Fruit fly (Drosophila melanogaster) whole organism, embryonic: Measurements from ENCODE around the gene CG5910.

Source experiments
- CG10543 ChIP-seq: fragments of 200-800 bp; sonication (Bioruptor generic); optimal IDR thresholded peaks from 3 replicates; lab custom pipeline; 2017; ENCODE audit warnings: missing biosample characterization, mild to moderate bottlenecking, missing genetic modification characterization, moderate library complexity
- CG10565 ChIP-seq: fragments of 200-800 bp; sonication (Bioruptor generic); optimal IDR thresholded peaks from 3 replicates; lab custom pipeline; 2016; ENCODE audit warnings: missing biosample characterization, mild to moderate bottlenecking, missing genetic modification characterization
- CG13296 ChIP-seq: fragments of 200-800 bp; sonication (Bioruptor generic); optimal IDR thresholded peaks from 3 replicates; lab custom pipeline; 2018; ENCODE audit warnings: missing biosample characterization, mild to moderate bottlenecking, missing genetic modification characterization
- CG15514 ChIP-seq: fragments of 200-800 bp; sonication (Bioruptor generic); optimal IDR thresholded peaks from 3 replicates; lab custom pipeline; 2017; ENCODE audit warnings: missing biosample characterization, missing genetic modification characterization, mild to moderate bottlenecking, moderate library complexity, missing genetic modification reagents
- CG15696 ChIP-seq: fragments of 200-800 bp; sonication (Bioruptor generic); optimal IDR thresholded peaks from 2 replicates; lab custom pipeline; 2019; ENCODE audit warnings: missing biosample characterization, mild to moderate bottlenecking, missing genetic modification characterization, moderate library complexity
- CG17359 ChIP-seq: fragments of 200-800 bp; sonication (Bioruptor generic); optimal IDR thresholded peaks from 3 replicates; lab custom pipeline; 2018; ENCODE audit warnings: missing biosample characterization, mild to moderate bottlenecking, missing genetic modification characterization, moderate library complexity
- CG17612 ChIP-seq: fragments of 200-800 bp; sonication (Bioruptor generic); IDR thresholded peaks from 2 replicates; pipeline ENCODE4 v1.3.6; 2022; ENCODE audit warnings: missing biosample characterization, missing genetic modification characterization
- CG2678 ChIP-seq: fragments of 200-800 bp; sonication (Bioruptor generic); optimal IDR thresholded peaks from 3 replicates; lab custom pipeline; 2019; ENCODE audit warnings: missing biosample characterization, mild to moderate bottlenecking, missing genetic modification characterization, moderate library complexity
- CG2712 ChIP-seq: fragments of 200-800 bp; optimal IDR thresholded peaks from 3 replicates; lab custom pipeline; 2019; ENCODE audit warnings: missing biosample characterization, mild to moderate bottlenecking, missing genetic modification characterization, moderate library complexity
- CG30403 ChIP-seq: fragments of 200-800 bp; sonication (Bioruptor generic); optimal IDR thresholded peaks from 3 replicates; lab custom pipeline; 2016; ENCODE audit warnings: missing biosample characterization, missing genetic modification characterization
- CG31388 ChIP-seq: fragments of 200-800 bp; sonication (Bioruptor generic); optimal IDR thresholded peaks from 2 replicates; lab custom pipeline; 2016; ENCODE audit warnings: missing biosample characterization, missing genetic modification characterization
- CG32772 ChIP-seq: fragments of 200-800 bp; sonication (Bioruptor generic); IDR thresholded peaks from 2 replicates; pipeline ENCODE4 v1.3.6; 2022; ENCODE audit warnings: missing biosample characterization, missing genetic modification characterization
- CG34422 ChIP-seq: fragments of 200-800 bp; sonication (Bioruptor generic); IDR thresholded peaks from 3 replicates; pipeline ENCODE4 v1.3.6; 2022; ENCODE audit warnings: missing biosample characterization, missing genetic modification characterization
- CG4328 ChIP-seq: fragments of 200-800 bp; sonication (Bioruptor generic); optimal IDR thresholded peaks from 3 replicates; lab custom pipeline; 2017; ENCODE audit warnings: missing biosample characterization, missing genetic modification reagents, missing genetic modification characterization
- CG43689 ChIP-seq: fragments of 200-800 bp; sonication (Bioruptor generic); IDR thresholded peaks from 2 replicates; pipeline ENCODE4 v1.3.6; 2022; ENCODE audit warnings: missing biosample characterization, missing genetic modification characterization
- CG5953 ChIP-seq: fragments of 200-800 bp; sonication (Bioruptor generic); IDR thresholded peaks from 2 replicates; pipeline ENCODE4 v1.3.6; 2022; ENCODE audit warnings: missing biosample characterization, missing genetic modification characterization
- CG7786 ChIP-seq: fragments of 200-800 bp; sonication (Bioruptor generic); optimal IDR thresholded peaks from 2 replicates; lab custom pipeline; 2016; ENCODE audit warnings: missing biosample characterization, missing genetic modification characterization
- CG7839 ChIP-seq: fragments of 200-800 bp; sonication (Bioruptor generic); optimal IDR thresholded peaks from 3 replicates; lab custom pipeline; 2018; ENCODE audit warnings: missing biosample characterization, mild to moderate bottlenecking, missing genetic modification characterization, moderate library complexity
- CG7928 ChIP-seq: fragments of 200-800 bp; sonication (Bioruptor generic); optimal IDR thresholded peaks from 2 replicates; lab custom pipeline; 2017; ENCODE audit warnings: missing biosample characterization, mild to moderate bottlenecking, missing genetic modification characterization
- CG8290 ChIP-seq, 3 experiments: fragments of 200-800 bp; sonication (Bioruptor generic); optimal IDR thresholded peaks; 2 replicates each; lab custom pipeline; 2016 to 2019; ENCODE audit warnings: missing biosample characterization in 3 of 3, missing genetic modification characterization in 3 of 3, mild to moderate bottlenecking in 2 of 3, moderate library complexity in 1 of 3
- CG8388 ChIP-seq: fragments of 200-800 bp; sonication (Bioruptor generic); optimal IDR thresholded peaks from 2 replicates; lab custom pipeline; 2019; ENCODE audit warnings: missing biosample characterization, mild to moderate bottlenecking, missing genetic modification characterization, moderate library complexity
- CG8944 ChIP-seq: fragments of 200-800 bp; sonication (Bioruptor generic); optimal IDR thresholded peaks from 3 replicates; lab custom pipeline; 2016; ENCODE audit warnings: missing biosample characterization, missing genetic modification characterization
- CG9817 ChIP-seq: fragments of 200-800 bp; sonication (Bioruptor generic); optimal IDR thresholded peaks from 2 replicates; lab custom pipeline; 2018; ENCODE audit warnings: missing biosample characterization, mild to moderate bottlenecking, missing genetic modification characterization, moderate library complexity
- CHES-1-like ChIP-seq: fragments of 200-800 bp; sonication (Bioruptor generic); optimal IDR thresholded peaks from 2 replicates; lab custom pipeline; 2016; ENCODE audit warnings: missing biosample characterization, missing genetic modification characterization
- ERR ChIP-seq: fragments of 200-800 bp; sonication (Bioruptor generic); optimal IDR thresholded peaks from 2 replicates; lab custom pipeline; 2016; ENCODE audit warnings: missing biosample characterization, missing genetic modification characterization
- Fer3 ChIP-seq: fragments of 200-800 bp; sonication (Bioruptor generic); optimal IDR thresholded peaks from 2 replicates; lab custom pipeline; 2018; ENCODE audit warnings: missing biosample characterization, mild to moderate bottlenecking, missing genetic modification characterization, moderate library complexity
- HLH54F ChIP-seq: fragments of 200-800 bp; sonication (Bioruptor generic); optimal IDR thresholded peaks from 3 replicates; lab custom pipeline; 2016; ENCODE audit warnings: missing biosample characterization, missing genetic modification characterization
- Kr ChIP-seq: fragments of 200-800 bp; sonication (Bioruptor generic); optimal IDR thresholded peaks from 2 replicates; lab custom pipeline; 2017; ENCODE audit warnings: missing biosample characterization, mild to moderate bottlenecking, missing genetic modification characterization
- MESR4 ChIP-seq: fragments of 200-800 bp; sonication (Bioruptor generic); optimal IDR thresholded peaks from 2 replicates; lab custom pipeline; 2018; ENCODE audit warnings: missing biosample characterization, mild to moderate bottlenecking, missing genetic modification characterization, moderate library complexity
- Opbp ChIP-seq: fragments of 200-800 bp; sonication (Bioruptor generic); IDR thresholded peaks from 3 replicates; pipeline ENCODE4 v1.3.6; 2022; ENCODE audit warnings: missing biosample characterization, missing genetic modification characterization; ENCODE audit not compliant: partially characterized antibody
- YL-1 ChIP-seq: fragments of 200-800 bp; sonication (Bioruptor generic); optimal IDR thresholded peaks from 3 replicates; lab custom pipeline; 2017; ENCODE audit warnings: missing biosample characterization, mild to moderate bottlenecking, missing genetic modification characterization
- ac ChIP-seq: fragments of 200-800 bp; sonication (Bioruptor generic); optimal IDR thresholded peaks from 3 replicates; lab custom pipeline; 2017; ENCODE audit warnings: missing biosample characterization, mild to moderate bottlenecking, missing genetic modification characterization
- ato ChIP-seq: fragments of 200-800 bp; sonication (Bioruptor generic); IDR thresholded peaks from 2 replicates; pipeline ENCODE4 v1.3.6; 2022; ENCODE audit warnings: missing biosample characterization, missing genetic modification characterization; ENCODE audit not compliant: partially characterized antibody
- bsh ChIP-seq, 2 experiments: fragments of 200-800 bp; sonication (Bioruptor generic); optimal IDR thresholded peaks; 2 replicates each; lab custom pipeline; 2017 to 2018; ENCODE audit warnings: mild to moderate bottlenecking in 2 of 2, missing biosample characterization in 2 of 2, missing genetic modification characterization in 2 of 2, moderate library complexity in 1 of 2
- caup ChIP-seq: fragments of 200-800 bp; sonication (Bioruptor generic); optimal IDR thresholded peaks from 3 replicates; lab custom pipeline; 2017; ENCODE audit warnings: missing biosample characterization, mild to moderate bottlenecking, missing genetic modification characterization, moderate library complexity; ENCODE audit not compliant: severe bottlenecking
- ci ChIP-seq: fragments of 200-800 bp; sonication (Bioruptor generic); IDR thresholded peaks from 3 replicates; pipeline ENCODE4 v1.3.6; 2022; ENCODE audit warnings: missing biosample characterization, missing genetic modification characterization
- danr ChIP-seq: fragments of 200-800 bp; sonication (Bioruptor generic); IDR thresholded peaks from 2 replicates; pipeline ENCODE4 v1.3.6; 2022; ENCODE audit warnings: missing biosample characterization, missing genetic modification characterization
- dati ChIP-seq: fragments of 200-800 bp; sonication (Bioruptor generic); IDR thresholded peaks from 2 replicates; pipeline ENCODE4 v1.3.6; 2022; ENCODE audit warnings: missing biosample characterization, missing genetic modification characterization
- inv ChIP-seq: fragments of 200-800 bp; sonication (Bioruptor generic); IDR thresholded peaks from 2 replicates; pipeline ENCODE4 v1.3.6; 2022; ENCODE audit warnings: missing biosample characterization, missing genetic modification characterization; ENCODE audit not compliant: partially characterized antibody
- mirr ChIP-seq: fragments of 200-800 bp; sonication (Bioruptor generic); optimal IDR thresholded peaks from 3 replicates; lab custom pipeline; 2018; ENCODE audit warnings: missing biosample characterization, mild to moderate bottlenecking, missing genetic modification characterization
- mld ChIP-seq: fragments of 200-800 bp; sonication (Bioruptor generic); IDR thresholded peaks from 3 replicates; pipeline ENCODE4 v1.3.6; 2022; ENCODE audit warnings: missing biosample characterization, missing genetic modification characterization; ENCODE audit not compliant: partially characterized antibody
- oc ChIP-seq: fragments of 200-800 bp; sonication (Bioruptor generic); optimal IDR thresholded peaks from 2 replicates; lab custom pipeline; 2018; ENCODE audit warnings: missing biosample characterization, mild to moderate bottlenecking, missing genetic modification characterization, moderate library complexity
- onecut ChIP-seq: fragments of 200-800 bp; sonication (Bioruptor generic); IDR thresholded peaks from 2 replicates; pipeline ENCODE4 v1.3.6; 2022; ENCODE audit warnings: missing biosample characterization, missing genetic modification characterization
- pita ChIP-seq: fragments of 200-800 bp; sonication (Bioruptor generic); optimal IDR thresholded peaks from 2 replicates; lab custom pipeline; 2017; ENCODE audit warnings: missing biosample characterization, mild to moderate bottlenecking, missing genetic modification characterization
- pros ChIP-seq: fragments of 200-800 bp; sonication (Bioruptor generic); optimal IDR thresholded peaks from 3 replicates; lab custom pipeline; 2019; ENCODE audit warnings: missing biosample characterization, mild to moderate bottlenecking, missing genetic modification characterization, moderate library complexity
- shn ChIP-seq: fragments of 200-800 bp; sonication (Bioruptor generic); optimal IDR thresholded peaks from 3 replicates; lab custom pipeline; 2016; ENCODE audit warnings: missing biosample characterization, missing genetic modification characterization
- sqz ChIP-seq: fragments of 200-800 bp; sonication (Bioruptor generic); optimal IDR thresholded peaks from 3 replicates; lab custom pipeline; 2018; ENCODE audit warnings: missing biosample characterization, mild to moderate bottlenecking, missing genetic modification characterization
- sr ChIP-seq: fragments of 200-800 bp; sonication (Bioruptor generic); IDR thresholded peaks from 3 replicates; pipeline ENCODE4 v1.3.6; 2022; ENCODE audit warnings: missing biosample characterization, missing genetic modification characterization
- tin ChIP-seq: fragments of 200-800 bp; sonication (Bioruptor generic); optimal IDR thresholded peaks from 3 replicates; lab custom pipeline; 2016; ENCODE audit warnings: missing biosample characterization, missing genetic modification characterization
- zfh2 ChIP-seq: fragments of 200-800 bp; sonication (Bioruptor generic); optimal IDR thresholded peaks from 2 replicates; lab custom pipeline; 2016; ENCODE audit warnings: missing biosample characterization, missing genetic modification characterization

Gene CG5910

dm6 chr3L:20447957-20448356 lies 5.7 kb downstream of the CG5910 start (continued):
- TF ChIP-seq ERR (GFP tag; lab: Kevin White, UChicago) (no peak), ac (GFP tag; lab: Kevin White, UChicago) (peak; percentile 50), Opbp (GFP tag; lab: Robert Waterston, UW) (no peak), CG17359 (tag; lab: Kevin White, UChicago) (peak; percentile 16), CG7786 (GFP tag; lab: Kevin White, UChicago) (no peak), Kr (GFP tag; lab: Kevin White, UChicago) (peak; percentile 32), CG15696 (tag; lab: Kevin White, UChicago) (peak; percentile 70), YL-1 (GFP tag; lab: Kevin White, UChicago) (no peak), sr (GFP tag; lab: Robert Waterston, UW) (no peak), shn (GFP tag; lab: Kevin White, UChicago) (no peak), danr (GFP tag; lab: Robert Waterston, UW) (no peak), CG2712 (peak; percentile 6), CG4328 (GFP tag; lab: Kevin White, UChicago) (peak; percentile 6), CHES-1-like (GFP tag; lab: Kevin White, UChicago) (no peak), CG17612 (GFP tag; lab: Robert Waterston, UW) (no peak), pita (GFP tag; lab: Kevin White, UChicago) (no peak), CG8944 (GFP tag; lab: Kevin White, UChicago) (no peak), Fer3 (tag; lab: Kevin White, UChicago) (peak; percentile 61), onecut (GFP tag; lab: Robert Waterston, UW) (peak; percentile 8; the same call in 1 of the 2 replicates), ci (GFP tag; lab: Robert Waterston, UW) (0 out of 3 replicates have a peak, but pooled peaks have one; percentile 32), bsh (GFP tag; optimal IDR thresholded peaks at IDR 0.05; lab: Kevin White, UChicago) (peak in 1 of 2 experiments; percentile 5), zfh2 (GFP tag; lab: Kevin White, UChicago) (no peak), mirr (GFP tag; lab: Kevin White, UChicago) (peak; percentile 20), CG7839 (peak; percentile 2), ato (GFP tag; lab: Robert Waterston, UW) (no peak), mld (GFP tag; lab: Robert Waterston, UW) (no peak), CG8388 (GFP tag; lab: Kevin White, UChicago) (no peak), CG43689 (GFP tag; lab: Robert Waterston, UW) (no peak), inv (no peak), CG32772 (GFP tag; lab: Robert Waterston, UW) (no peak), CG34422 (no peak), HLH54F (no peak), CG9817 (tag; lab: Kevin White, UChicago) (peak; percentile 29), sqz (no peak), pros (GFP tag; lab: Kevin White, UChicago) (no peak), CG31388 (GFP tag; lab: Kevin White, UChicago) (no peak), CG30403 (GFP tag; lab: Kevin White, UChicago) (no peak), CG13296 (GFP tag; lab: Kevin White, UChicago) (peak; percentile 69), CG10543 (GFP tag; lab: Kevin White, UChicago) (peak; percentile 49), CG15514 (peak; percentile 61), MESR4 (GFP tag; lab: Kevin White, UChicago) (no peak), tin (GFP tag; lab: Kevin White, UChicago) (no peak), oc (tag; lab: Kevin White, UChicago) (no peak), CG2678 (tag; lab: Kevin White, UChicago) (peak; percentile 66), CG10565 (GFP tag; lab: Kevin White, UChicago) (no peak), CG8290 (GFP tag; optimal IDR thresholded peaks at IDR 0.05; lab: Kevin White, UChicago) (no peak), CG8290 (tag; optimal IDR thresholded peaks at IDR 0.05; lab: Kevin White, UChicago) (peak in 1 of 2 experiments; percentile 72), CG7928 (GFP tag; lab: Kevin White, UChicago) (no peak), dati (GFP tag; lab: Robert Waterston, UW) (no peak), caup (GFP tag; lab: Kevin White, UChicago) (peak; percentile 71), CG5953 (no peak)
